Worm (Caenorhabditis elegans) whole organism, L3 larva: ENCODE measurements around the gene gnrr-4.

Experiments
- aly-2 ChIP-seq: fragments of 150-350 bp; optimal IDR thresholded peaks from 2 replicates; lab custom pipeline; 2014; ENCODE audit warnings: missing biosample characterization, missing genetic modification characterization
- nhr-23 ChIP-seq: fragments of 150-350 bp; optimal IDR thresholded peaks from 2 replicates; lab custom pipeline; 2014; ENCODE audit warnings: missing biosample characterization, missing genetic modification reagents, missing genetic modification characterization
- nhr-25 ChIP-seq: sonication (generic microtip); optimal IDR thresholded peaks from 2 replicates; lab custom pipeline; 2017; ENCODE audit warnings: missing biosample characterization, missing genetic modification characterization
- snpc-4 ChIP-seq: fragments of 150-350 bp; optimal IDR thresholded peaks from 2 replicates; lab custom pipeline; 2014; ENCODE audit warnings: missing biosample characterization, missing genetic modification characterization

DNA sequence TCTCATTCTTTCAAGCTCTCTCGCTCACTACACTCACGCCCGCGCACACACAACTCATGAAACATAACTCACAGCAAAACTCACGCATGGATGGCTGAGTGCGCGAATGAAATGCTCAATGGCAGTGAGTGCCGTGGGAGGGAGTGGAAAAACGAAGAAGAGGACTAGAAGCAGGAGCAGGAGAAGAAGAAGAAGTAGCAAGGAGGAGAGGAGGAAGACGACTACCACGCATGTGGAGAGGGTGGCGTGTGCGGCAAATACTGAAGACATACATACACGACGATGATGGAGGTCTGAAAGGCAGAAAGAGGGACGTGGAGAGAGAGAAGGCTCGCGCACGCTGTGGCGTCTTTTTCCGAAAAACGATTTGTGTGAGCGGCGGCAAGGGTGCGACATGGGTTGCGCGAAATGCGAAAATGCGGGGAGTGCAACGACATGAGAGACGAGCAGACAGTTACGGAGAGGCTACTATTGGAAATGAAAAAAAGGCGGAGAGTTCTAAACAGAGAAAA, 14.1 kb downstream of the gnrr-4 start:
- TF ChIP-seq snpc-4 (tag; lab: Kevin White, UChicago) (no peak), aly-2 (tag; lab: Kevin White, UChicago) (no peak), nhr-25 (no peak), nhr-23 (tag; lab: Kevin White, UChicago) (no peak)
